Worm (Caenorhabditis elegans) whole organism, late embryonic: ENCODE data around the gene ufc-1.

Experiments
- T23F11.4 ChIP-seq: fragments of 200-800 bp; sonication (Bioruptor generic); optimal IDR thresholded peaks from 2 replicates; lab custom pipeline; 2018; ENCODE audit warnings: mild to moderate bottlenecking, missing genetic modification characterization, missing compliant biosample characterization
- ahr-1 ChIP-seq: sonication (generic microtip); optimal IDR thresholded peaks from 2 replicates; lab custom pipeline; 2016; ENCODE audit warnings: missing genetic modification characterization, missing compliant biosample characterization
- eyg-1 ChIP-seq: sonication (generic microtip); optimal IDR thresholded peaks from 2 replicates; lab custom pipeline; 2016; ENCODE audit warnings: missing genotype, missing genetic modification characterization, missing compliant biosample characterization
- fkh-10 ChIP-seq: fragments of 150-350 bp; optimal IDR thresholded peaks from 2 replicates; lab custom pipeline; 2014; ENCODE audit warnings: missing biosample characterization, missing genetic modification reagents, missing genetic modification characterization
- hlh-30 ChIP-seq: sonication (generic microtip); optimal IDR thresholded peaks from 2 replicates; lab custom pipeline; 2017; ENCODE audit warnings: antibody characterized with exemption, missing genetic modification characterization, missing compliant biosample characterization; ENCODE audit not compliant: insufficient read depth
- pha-4 ChIP-seq: fragments of 150-350 bp; optimal IDR thresholded peaks from 2 replicates; lab custom pipeline; 2018; ENCODE audit warnings: missing biosample characterization, missing genetic modification reagents, missing genetic modification characterization
- tbx-2 ChIP-seq: sonication (generic microtip); optimal IDR thresholded peaks from 2 replicates; lab custom pipeline; 2016; ENCODE audit warnings: missing genetic modification characterization, missing compliant biosample characterization
- tbx-7 ChIP-seq: sonication (generic microtip); optimal IDR thresholded peaks from 2 replicates; lab custom pipeline; 2016; ENCODE audit warnings: missing genotype, missing genetic modification characterization, missing compliant biosample characterization

DNA sequence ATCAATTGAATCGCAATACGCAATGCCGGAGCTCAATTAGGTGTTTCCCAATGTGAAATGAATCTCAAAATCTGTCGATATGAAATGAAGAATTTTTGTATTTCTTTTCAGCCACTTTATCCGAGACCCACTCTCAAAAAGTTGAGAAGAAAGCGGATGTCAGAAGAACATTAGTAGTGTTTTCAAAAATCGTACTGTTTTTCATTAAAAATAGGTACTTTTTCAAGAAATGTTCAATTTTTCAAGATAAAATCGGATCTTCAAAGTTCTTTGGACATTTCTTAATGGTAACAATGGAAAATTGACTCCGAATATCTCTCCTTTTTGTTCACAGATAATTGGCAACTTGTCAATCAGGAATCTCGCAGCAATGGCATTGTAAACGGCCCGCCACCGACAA lies 29.9 kb downstream of the ufc-1 start, which contains the start of gene flp-25:
- TF ChIP-seq ahr-1 (tag; lab: Kevin White, UChicago) = no peak
- no peak for TF ChIP-seq tbx-7 (tag; lab: Kevin White, UChicago)
- no peak for TF ChIP-seq tbx-2
- no peak for TF ChIP-seq eyg-1 (tag; lab: Kevin White, UChicago)
- no peak for TF ChIP-seq T23F11.4 (GFP tag; lab: Kevin White, UChicago)
- no peak for TF ChIP-seq fkh-10 (GFP tag; lab: Kevin White, UChicago)
- no peak for TF ChIP-seq pha-4 (tag; lab: Kevin White, UChicago)
- TF ChIP-seq hlh-30 (tag; lab: Kevin White, UChicago) = no peak
